Worm (Caenorhabditis elegans) whole organism, L4 larva: Measurements from ENCODE around the gene npr-17.

Experiments used
- aly-2 ChIP-seq: sonication (generic microtip); optimal IDR thresholded peaks from 2 replicates; lab custom pipeline; 2018; ENCODE audit warnings: missing biosample characterization, missing genetic modification characterization
- unc-130 ChIP-seq: sonication (generic microtip); optimal IDR thresholded peaks from 2 replicates; lab custom pipeline; 2016; ENCODE audit warnings: missing genetic modification reagents, missing genetic modification characterization, missing compliant biosample characterization

DNA sequence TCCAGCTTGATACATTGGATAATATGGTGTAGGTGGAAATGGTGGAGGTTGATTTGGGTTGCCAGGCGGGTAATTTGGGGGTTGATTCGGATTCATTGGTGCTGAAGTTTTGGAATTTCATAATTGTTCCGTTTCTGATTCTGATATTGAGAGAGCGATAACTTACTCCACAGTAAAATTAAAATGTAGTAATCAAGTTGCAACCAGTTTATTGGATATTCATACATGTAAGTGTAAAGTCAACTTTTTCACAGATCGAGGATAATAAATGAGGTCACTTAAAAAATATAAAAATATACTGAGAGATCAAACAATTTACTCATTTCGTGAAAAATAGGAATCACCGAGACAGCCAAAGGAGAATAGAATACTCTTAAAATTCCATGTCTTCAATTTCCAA lies 31.7 kb upstream of the npr-17 start, which contains the start of gene mdt-30:
- TF ChIP-seq unc-130 (no peak), aly-2 (tag; lab: Kevin White, UChicago) (no peak)
